Fruit fly (Drosophila melanogaster) whole organism, prepupa: Measurements from ENCODE around the gene Jig.

Experiments
- CG11294 ChIP-seq: fragments of 200-800 bp; sonication (Bioruptor generic); IDR thresholded peaks from 2 replicates; pipeline ENCODE4 v1.3.6; 2022; ENCODE audit warnings: missing biosample characterization, missing genetic modification characterization
- CG6276 ChIP-seq: fragments of 200-800 bp; sonication (Bioruptor generic); optimal IDR thresholded peaks from 2 replicates; lab custom pipeline; 2017; ENCODE audit warnings: missing biosample characterization, mild to moderate bottlenecking, missing genetic modification characterization
- svp ChIP-seq: fragments of 200-800 bp; sonication (Bioruptor generic); peaks from one replicate; lab custom pipeline; 2016; ENCODE audit warnings: missing biosample characterization, missing genetic modification characterization

dm6 chr3R:14580045-14580579 lies 19.4 kb downstream of the Jig start:
- TF ChIP-seq CG11294 (GFP tag; lab: Robert Waterston, UW) (no peak), CG6276 (GFP tag; lab: Kevin White, UChicago) (no peak), svp (GFP tag; lab: Kevin White, UChicago) (no peak)
